Fruit fly (Drosophila melanogaster): ENCODE results near the gene CG13096.

DNA sequence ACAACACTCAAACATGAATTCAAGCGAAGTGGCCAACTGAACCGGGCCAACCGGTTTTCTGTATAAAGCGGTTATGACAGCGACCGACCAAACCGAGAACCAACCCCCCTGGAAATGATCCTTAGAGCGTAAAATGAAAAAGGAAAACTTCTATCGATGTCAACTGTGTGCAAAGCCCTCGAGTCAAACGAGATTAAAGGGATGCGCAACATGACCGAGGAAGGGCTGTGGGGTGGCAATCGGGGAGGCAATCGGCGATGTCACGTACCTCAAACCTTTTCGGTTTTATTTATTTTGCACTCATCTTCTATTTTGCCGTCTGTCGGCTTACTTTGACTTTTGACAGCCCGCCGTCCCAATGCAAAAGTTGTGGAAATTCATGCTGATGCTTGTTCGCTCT lies 44.5 kb upstream of the CG13096 start:
- no peak for TF ChIP-seq usp (GFP tag; optimal IDR thresholded peaks at IDR 0.05)
- no peak for TF ChIP-seq Dll (optimal IDR thresholded peaks at IDR 0.05)

All from whole organism.